Worm (Caenorhabditis elegans) whole organism, young adult: ENCODE measurements around the gene F28F8.7.

ENCODE experiments used
- F10E7.11 ChIP-seq: sonication (generic microtip); optimal IDR thresholded peaks from 2 replicates; lab custom pipeline; 2017; ENCODE audit warnings: mild to moderate bottlenecking, missing genetic modification characterization, moderate library complexity, missing compliant biosample characterization
- F23B12.7 ChIP-seq: sonication (generic microtip); optimal IDR thresholded peaks from 2 replicates; lab custom pipeline; 2017; ENCODE audit warnings: missing genetic modification characterization, mild to moderate bottlenecking, missing compliant biosample characterization, antibody characterized with exemption, moderate library complexity; ENCODE audit not compliant: insufficient read depth
- F39B2.1 ChIP-seq: fragments of 200-800 bp; sonication (Bioruptor generic); IDR thresholded peaks from 2 replicates; pipeline ENCODE4 v1.3.6; 2022; ENCODE audit warnings: missing genetic modification reagents, missing genetic modification characterization, missing compliant biosample characterization
- F49E8.2 ChIP-seq: sonication (generic microtip); optimal IDR thresholded peaks from 3 replicates; lab custom pipeline; 2017; ENCODE audit warnings: missing genetic modification characterization, mild to moderate bottlenecking, missing compliant biosample characterization, antibody characterized with exemption, moderate library complexity; ENCODE audit not compliant: insufficient read depth
- F57A8.1 ChIP-seq: fragments of 200-800 bp; sonication (Bioruptor generic); optimal IDR thresholded peaks from 2 replicates; lab custom pipeline; 2018; ENCODE audit warnings: mild to moderate bottlenecking, missing genetic modification characterization, moderate library complexity, missing compliant biosample characterization
- F57C9.4 ChIP-seq: sonication (generic microtip); optimal IDR thresholded peaks from 2 replicates; lab custom pipeline; 2017; ENCODE audit warnings: mild to moderate bottlenecking, missing genetic modification characterization, missing compliant biosample characterization
- Y53G8AR.9 ChIP-seq: fragments of 200-800 bp; sonication (Bioruptor generic); conservative IDR thresholded peaks from 2 replicates; pipeline ENCODE4 v1.3.6; 2022; ENCODE audit warnings: missing genetic modification reagents, missing genetic modification characterization, missing compliant biosample characterization
- Y56A3A.18 ChIP-seq: fragments of 200-800 bp; sonication (Bioruptor generic); IDR thresholded peaks from 2 replicates; pipeline ENCODE4 v1.3.6; 2022; ENCODE audit warnings: missing genetic modification reagents, missing genetic modification characterization, missing compliant biosample characterization
- Y67H2A.10 ChIP-seq: fragments of 200-800 bp; sonication (Bioruptor generic); conservative IDR thresholded peaks from 2 replicates; pipeline ENCODE4 v1.3.6; 2022; ENCODE audit warnings: missing genetic modification reagents, missing genetic modification characterization, missing compliant biosample characterization
- atf-7 ChIP-seq: sonication (generic microtip); optimal IDR thresholded peaks from 2 replicates; lab custom pipeline; 2017; ENCODE audit warnings: mild to moderate bottlenecking, missing genetic modification characterization, missing compliant biosample characterization
- bed-1 ChIP-seq: fragments of 200-800 bp; sonication (Bioruptor generic); IDR thresholded peaks from 2 replicates; pipeline ENCODE4 v1.3.6; 2022; ENCODE audit warnings: missing genetic modification reagents, missing genetic modification characterization, missing compliant biosample characterization
- bed-2 ChIP-seq: fragments of 200-800 bp; sonication (Bioruptor generic); IDR thresholded peaks from 2 replicates; pipeline ENCODE4 v1.3.6; 2022; ENCODE audit warnings: missing genetic modification reagents, missing genetic modification characterization, missing compliant biosample characterization
- cebp-1 ChIP-seq, 2 experiments: fragments of 200-800 bp in 1 of 2; sonication (Bioruptor generic) in 1 of 2; sonication (generic microtip) in 1 of 2; IDR thresholded peaks in 1 of 2; optimal IDR thresholded peaks in 1 of 2; 2 replicates each; pipeline versions ENCODE4 v1.3.6 to Lab custom; 2017 to 2022; ENCODE audit warnings: missing compliant biosample characterization in 2 of 2, missing genetic modification characterization in 2 of 2, mild to moderate bottlenecking in 1 of 2, missing genetic modification reagents in 1 of 2, moderate library complexity in 1 of 2
- ceh-27 ChIP-seq: fragments of 200-800 bp; sonication (Bioruptor generic); optimal IDR thresholded peaks from 2 replicates; lab custom pipeline; 2018; ENCODE audit warnings: mild to moderate bottlenecking, missing genetic modification characterization, moderate library complexity, missing compliant biosample characterization
- ceh-91 ChIP-seq: fragments of 200-800 bp; sonication (Bioruptor generic); IDR thresholded peaks from 2 replicates; pipeline ENCODE4 v1.3.6; 2022; ENCODE audit warnings: missing genetic modification reagents, missing genetic modification characterization, missing compliant biosample characterization
- dpl-1 ChIP-seq: fragments of 150-350 bp; optimal IDR thresholded peaks from 2 replicates; lab custom pipeline; 2014; ENCODE audit warnings: missing biosample characterization, missing genetic modification reagents, missing genetic modification characterization
- ekl-4 ChIP-seq: fragments of 200-800 bp; sonication (Bioruptor generic); IDR thresholded peaks from 2 replicates; pipeline ENCODE4 v1.3.6; 2022; ENCODE audit warnings: missing genetic modification reagents, missing genetic modification characterization, missing compliant biosample characterization
- hmg-1.2 ChIP-seq: fragments of 200-800 bp; sonication (Bioruptor generic); IDR thresholded peaks from 2 replicates; pipeline ENCODE4 v1.3.6; 2022; ENCODE audit warnings: missing genetic modification reagents, missing genetic modification characterization, missing compliant biosample characterization
- lag-1 ChIP-seq: fragments of 200-800 bp; sonication (Bioruptor generic); IDR thresholded peaks from 2 replicates; pipeline ENCODE4 v1.3.6; 2022; ENCODE audit warnings: missing genetic modification reagents, missing genetic modification characterization, missing compliant biosample characterization
- lin-35 ChIP-seq, 3 experiments: fragments of 150-350 bp in 2 of 3; sonication (generic microtip) in 1 of 3; optimal IDR thresholded peaks; 2 replicates each; lab custom pipeline; 2014 to 2018; ENCODE audit warnings: missing biosample characterization in 3 of 3, missing genetic modification characterization in 3 of 3, missing genetic modification reagents in 3 of 3
- lsl-1 ChIP-seq: fragments of 200-800 bp; sonication (Bioruptor generic); optimal IDR thresholded peaks from 2 replicates; lab custom pipeline; 2018; ENCODE audit warnings: mild to moderate bottlenecking, missing genetic modification characterization, moderate library complexity, missing compliant biosample characterization
- madf-3 ChIP-seq: fragments of 200-800 bp; sonication (Bioruptor generic); IDR thresholded peaks from 2 replicates; pipeline ENCODE4 v1.3.6; 2022; ENCODE audit warnings: missing genetic modification reagents, missing genetic modification characterization, missing compliant biosample characterization
- mxl-1 ChIP-seq: sonication (generic microtip); optimal IDR thresholded peaks from 2 replicates; lab custom pipeline; 2016; ENCODE audit warnings: missing genetic modification characterization, missing compliant biosample characterization
- nhr-120 ChIP-seq: fragments of 200-800 bp; sonication (Bioruptor generic); IDR thresholded peaks from 2 replicates; pipeline ENCODE4 v1.3.6; 2022; ENCODE audit warnings: missing genetic modification characterization, missing compliant biosample characterization
- nhr-179 ChIP-seq: sonication (generic microtip); optimal IDR thresholded peaks from 2 replicates; lab custom pipeline; 2016; ENCODE audit warnings: mild to moderate bottlenecking, missing genetic modification characterization, missing compliant biosample characterization
- nhr-27 ChIP-seq: fragments of 200-800 bp; sonication (Bioruptor generic); optimal IDR thresholded peaks from 2 replicates; lab custom pipeline; 2018; ENCODE audit warnings: mild to moderate bottlenecking, missing genetic modification characterization, moderate library complexity, missing compliant biosample characterization
- pha-4 ChIP-seq: fragments of 150-350 bp; sonication (generic microtip); optimal IDR thresholded peaks from 2 replicates; lab custom pipeline; 2014; ENCODE audit warnings: missing biosample characterization, missing genetic modification reagents, missing genetic modification characterization
- rcor-1 ChIP-seq: fragments of 200-800 bp; sonication (Bioruptor generic); IDR thresholded peaks from 2 replicates; pipeline ENCODE4 v1.3.6; 2022; ENCODE audit warnings: missing genetic modification reagents, missing genetic modification characterization, missing compliant biosample characterization
- rec-8 ChIP-seq, 2 experiments: sonication (generic microtip); optimal IDR thresholded peaks; 2 replicates each; lab custom pipeline; 2016; ENCODE audit warnings: mild to moderate bottlenecking in 2 of 2, missing genetic modification characterization in 2 of 2, missing genetic modification reagents in 2 of 2, missing genotype in 2 of 2, missing biosample characterization in 1 of 2, missing compliant biosample characterization in 1 of 2, moderate library complexity in 1 of 2
- sdz-38 ChIP-seq: sonication (generic microtip); optimal IDR thresholded peaks from 2 replicates; lab custom pipeline; 2016; ENCODE audit warnings: missing genotype, missing genetic modification characterization, missing compliant biosample characterization
- unc-62 ChIP-seq: fragments of 150-350 bp; optimal IDR thresholded peaks from 2 replicates; lab custom pipeline; 2014; ENCODE audit warnings: missing biosample characterization, missing genetic modification reagents, missing genetic modification characterization
- zfh-2 ChIP-seq: fragments of 200-800 bp; sonication (Bioruptor generic); conservative IDR thresholded peaks from 2 replicates; pipeline ENCODE4 v1.3.6; 2022; ENCODE audit warnings: missing genetic modification reagents, missing genetic modification characterization, missing compliant biosample characterization
- ztf-18 ChIP-seq: sonication (generic microtip); optimal IDR thresholded peaks from 2 replicates; lab custom pipeline; 2016; ENCODE audit warnings: missing genotype, mild to moderate bottlenecking, missing genetic modification characterization, missing compliant biosample characterization

F28F8.7 gene

ce11 chrV:15625561-15625960 is 35.1 kb upstream of the F28F8.7 start, which contains the start of gene C55A1.11:
C55A1.11 (plus strand) TSS chrV:15625861.
- no peak for TF ChIP-seq nhr-179 (tag; lab: Kevin White, UChicago)
- TF ChIP-seq, all 124 proteins: peak for 0

ce11 chrV:15621518-15621917 is 31.1 kb upstream of the F28F8.7 start, which contains the start of gene C55A1.1:
C55A1.1 (plus strand) TSS chrV:15621818.
- TF ChIP-seq dpl-1 (GFP tag; lab: Kevin White, UChicago) (no peak), sdz-38 (no peak), mxl-1 (tag; lab: Kevin White, UChicago) (no peak), ceh-27 (no peak), lag-1 (no peak), F57C9.4 (no peak), F23B12.7 (tag; lab: Kevin White, UChicago) (no peak), atf-7 (tag; lab: Kevin White, UChicago) (no peak), nhr-179 (tag; lab: Kevin White, UChicago) (no peak), bed-2 (no peak), rec-8 (tag; optimal IDR thresholded peaks at IDR 0.05; lab: Kevin White, UChicago) (no peak)
- TF ChIP-seq, all 124 proteins: peak for 0

- TF ChIP-seq cebp-1 (GFP tag; IDR thresholded peaks at IDR 0.05; lab: Robert Waterston, UW) = no peak
- no peak for TF ChIP-seq cebp-1 (tag; optimal IDR thresholded peaks at IDR 0.05; lab: Kevin White, UChicago)
- no peak for TF ChIP-seq lin-35 (GFP tag; optimal IDR thresholded peaks at IDR 0.05; lab: Kevin White, UChicago)
- no peak for TF ChIP-seq bed-1 (GFP tag; lab: Robert Waterston, UW)
- no peak for TF ChIP-seq pha-4 (tag; lab: Kevin White, UChicago)
- TF ChIP-seq F10E7.11 = no peak
- no peak for TF ChIP-seq F39B2.1 (GFP tag; lab: Robert Waterston, UW)
- no peak for TF ChIP-seq madf-3 (GFP tag; lab: Robert Waterston, UW)
- TF ChIP-seq Y67H2A.10 (GFP tag; lab: Robert Waterston, UW) = no peak
Measured at ce11 chrV:15614534-15614933, 24.1 kb upstream of the F28F8.7 start.

ce11 chrV:15612886-15613285 is 22.5 kb upstream of the F28F8.7 start, which contains the start of gene str-263:
str-263 (plus strand) TSS chrV:15613186.
- TF ChIP-seq nhr-120 (GFP tag; lab: Robert Waterston, UW) = no peak
- TF ChIP-seq lsl-1 (GFP tag; lab: Kevin White, UChicago) = no peak
- no peak for TF ChIP-seq ceh-27
- TF ChIP-seq Y56A3A.18 (GFP tag; lab: Robert Waterston, UW) = no peak
- no peak for TF ChIP-seq F49E8.2 (tag; lab: Kevin White, UChicago)
- no peak for TF ChIP-seq ztf-18 (tag; lab: Kevin White, UChicago)
- TF ChIP-seq rcor-1 (GFP tag; lab: Robert Waterston, UW) = no peak
- no peak for TF ChIP-seq ekl-4 (GFP tag; lab: Robert Waterston, UW)
- no peak for TF ChIP-seq nhr-27 (tag; lab: Kevin White, UChicago)
- TF ChIP-seq F10E7.11 = no peak
- TF ChIP-seq unc-62 (GFP tag; lab: Kevin White, UChicago) = no peak
- TF ChIP-seq nhr-179 (tag; lab: Kevin White, UChicago) = no peak
- TF ChIP-seq ceh-91 (GFP tag; lab: Robert Waterston, UW) = no peak
- TF ChIP-seq F57A8.1 = no peak

- TF ChIP-seq dpl-1 (GFP tag; lab: Kevin White, UChicago) (no peak), Y53G8AR.9 (no peak), hmg-1.2 (GFP tag; lab: Robert Waterston, UW) (peak; percentile 23; the same call in 1 of the 2 replicates), zfh-2 (GFP tag; lab: Robert Waterston, UW) (no peak)
Measured at ce11 chrV:15610350-15610940, 20.0 kb upstream of the F28F8.7 start, which contains the start of the genes fbxa-153 and str-12. fbxa-153 (minus strand) TSS chrV:15610384. str-12 (plus strand) TSS chrV:15610890.
